Fruit fly (Drosophila melanogaster) whole organism, embryonic: ENCODE data around the gene Kdsr.

ENCODE experiments used
- Ada2b ChIP-seq: fragments of 200-800 bp; sonication (Bioruptor generic); IDR thresholded peaks from 2 replicates; pipeline ENCODE4 v1.3.6; 2022; ENCODE audit warnings: missing biosample characterization, missing genetic modification characterization
- Adf1 ChIP-seq: fragments of 200-800 bp; sonication (Bioruptor generic); IDR thresholded peaks from 2 replicates; pipeline ENCODE4 v1.3.6; 2022; ENCODE audit warnings: missing biosample characterization, missing genetic modification characterization
- Aef1 ChIP-seq: fragments of 200-800 bp; sonication (Bioruptor generic); IDR thresholded peaks from 3 replicates; pipeline ENCODE4 v1.3.6; 2022; ENCODE audit warnings: missing biosample characterization, missing genetic modification characterization
- Atf-2 ChIP-seq: fragments of 200-800 bp; sonication (Bioruptor generic); optimal IDR thresholded peaks from 2 replicates; lab custom pipeline; 2016; ENCODE audit warnings: missing biosample characterization, missing genetic modification characterization
- B-H2 ChIP-seq: fragments of 200-800 bp; sonication (Bioruptor generic); optimal IDR thresholded peaks from 2 replicates; lab custom pipeline; 2018; ENCODE audit warnings: missing biosample characterization, mild to moderate bottlenecking, missing genetic modification characterization
- BEAF-32 ChIP-seq: fragments of 200-800 bp; sonication (Bioruptor generic); optimal IDR thresholded peaks from 3 replicates; lab custom pipeline; 2017; ENCODE audit warnings: missing biosample characterization, missing genetic modification characterization, mild to moderate bottlenecking, moderate library complexity, missing genetic modification reagents
- CG11504 ChIP-seq: fragments of 200-800 bp; sonication (Bioruptor generic); optimal IDR thresholded peaks from 3 replicates; lab custom pipeline; 2019; ENCODE audit warnings: missing biosample characterization, mild to moderate bottlenecking, missing genetic modification characterization, moderate library complexity
- CG14441 ChIP-seq: fragments of 200-800 bp; sonication (Bioruptor generic); IDR thresholded peaks from 2 replicates; pipeline ENCODE4 v1.3.6; 2022; ENCODE audit warnings: missing biosample characterization, missing genetic modification characterization
- CG15011 ChIP-seq: fragments of 200-800 bp; sonication (Bioruptor generic); optimal IDR thresholded peaks from 3 replicates; lab custom pipeline; 2018; ENCODE audit warnings: missing biosample characterization, mild to moderate bottlenecking, missing genetic modification characterization
- CG15073 ChIP-seq: fragments of 200-800 bp; sonication (Bioruptor generic); optimal IDR thresholded peaks from 2 replicates; lab custom pipeline; 2016; ENCODE audit warnings: missing biosample characterization, missing genetic modification characterization
- CG15269 ChIP-seq: fragments of 200-800 bp; sonication (Bioruptor generic); optimal IDR thresholded peaks from 2 replicates; lab custom pipeline; 2018; ENCODE audit warnings: missing biosample characterization, mild to moderate bottlenecking, missing genetic modification characterization, moderate library complexity
- CG15601 ChIP-seq: fragments of 200-800 bp; sonication (Bioruptor generic); optimal IDR thresholded peaks from 3 replicates; lab custom pipeline; 2019; ENCODE audit warnings: missing biosample characterization, mild to moderate bottlenecking, missing genetic modification characterization, moderate library complexity
- CG17612 ChIP-seq: fragments of 200-800 bp; sonication (Bioruptor generic); IDR thresholded peaks from 2 replicates; pipeline ENCODE4 v1.3.6; 2022; ENCODE audit warnings: missing biosample characterization, missing genetic modification characterization
- CG2129 ChIP-seq: fragments of 200-800 bp; sonication (Bioruptor generic); IDR thresholded peaks from 2 replicates; pipeline ENCODE4 v1.3.6; 2022; ENCODE audit warnings: missing biosample characterization, missing genetic modification characterization; ENCODE audit not compliant: partially characterized antibody
- CG2678 ChIP-seq: fragments of 200-800 bp; sonication (Bioruptor generic); optimal IDR thresholded peaks from 3 replicates; lab custom pipeline; 2019; ENCODE audit warnings: missing biosample characterization, mild to moderate bottlenecking, missing genetic modification characterization, moderate library complexity
- CG30431 ChIP-seq: fragments of 200-800 bp; sonication (Bioruptor generic); optimal IDR thresholded peaks from 2 replicates; lab custom pipeline; 2017; ENCODE audit warnings: missing biosample characterization, missing genetic modification characterization
- CG3065 ChIP-seq: fragments of 200-800 bp; sonication (Bioruptor generic); optimal IDR thresholded peaks from 2 replicates; lab custom pipeline; 2016; ENCODE audit warnings: missing biosample characterization, missing genetic modification characterization
- CG31441 ChIP-seq: fragments of 200-800 bp; sonication (Bioruptor generic); IDR thresholded peaks from 2 replicates; pipeline ENCODE4 v1.3.6; 2022; ENCODE audit warnings: missing biosample characterization, missing genetic modification characterization
- CG3163 ChIP-seq: fragments of 200-800 bp; sonication (Bioruptor generic); optimal IDR thresholded peaks from 3 replicates; lab custom pipeline; 2016; ENCODE audit warnings: missing biosample characterization, missing genetic modification characterization
- CG3995 ChIP-seq: fragments of 200-800 bp; sonication (Bioruptor generic); optimal IDR thresholded peaks from 3 replicates; lab custom pipeline; 2016; ENCODE audit warnings: missing biosample characterization, missing genetic modification characterization
- CG6254 ChIP-seq: fragments of 200-800 bp; sonication (Bioruptor generic); optimal IDR thresholded peaks from 3 replicates; lab custom pipeline; 2017; ENCODE audit warnings: mild to moderate bottlenecking, missing biosample characterization, missing genetic modification reagents, missing genetic modification characterization
- CG7372 ChIP-seq: fragments of 200-800 bp; sonication (Bioruptor generic); IDR thresholded peaks from 2 replicates; pipeline ENCODE4 v1.3.6; 2022; ENCODE audit warnings: missing biosample characterization, missing genetic modification characterization
- CG7745 ChIP-seq: fragments of 200-800 bp; sonication (Bioruptor generic); optimal IDR thresholded peaks from 2 replicates; lab custom pipeline; 2018; ENCODE audit warnings: missing biosample characterization, mild to moderate bottlenecking, missing genetic modification characterization, moderate library complexity
- CG8388 ChIP-seq: fragments of 200-800 bp; sonication (Bioruptor generic); optimal IDR thresholded peaks from 2 replicates; lab custom pipeline; 2019; ENCODE audit warnings: missing biosample characterization, mild to moderate bottlenecking, missing genetic modification characterization, moderate library complexity
- Dbx ChIP-seq: fragments of 200-800 bp; sonication (Bioruptor generic); IDR thresholded peaks from 3 replicates; pipeline ENCODE4 v1.3.6; 2022; ENCODE audit warnings: missing biosample characterization, missing genetic modification characterization
- Dek ChIP-seq: fragments of 200-800 bp; sonication (Bioruptor generic); optimal IDR thresholded peaks from 3 replicates; lab custom pipeline; 2019; ENCODE audit warnings: missing biosample characterization, mild to moderate bottlenecking, missing genetic modification characterization, moderate library complexity
- Dp ChIP-seq: fragments of 200-800 bp; sonication (Bioruptor generic); optimal IDR thresholded peaks from 2 replicates; lab custom pipeline; 2018; ENCODE audit warnings: missing biosample characterization, mild to moderate bottlenecking, missing genetic modification characterization, moderate library complexity
- Ets65A ChIP-seq: fragments of 200-800 bp; sonication (Bioruptor generic); peaks from one replicate; lab custom pipeline; 2016; ENCODE audit warnings: missing biosample characterization, missing genetic modification characterization
- HHEX ChIP-seq: fragments of 200-800 bp; sonication (Bioruptor generic); optimal IDR thresholded peaks from 3 replicates; lab custom pipeline; 2017; ENCODE audit warnings: missing biosample characterization, mild to moderate bottlenecking, missing genetic modification characterization, missing genetic modification reagents
- Hmr ChIP-seq: fragments of 200-800 bp; sonication (Bioruptor generic); optimal IDR thresholded peaks from 3 replicates; lab custom pipeline; 2017; ENCODE audit warnings: mild to moderate bottlenecking, missing biosample characterization, missing genetic modification reagents, missing genetic modification characterization
- MBD-R2 ChIP-seq: fragments of 200-800 bp; sonication (Bioruptor generic); IDR thresholded peaks from 2 replicates; pipeline ENCODE4 v1.3.6; 2022; ENCODE audit warnings: missing biosample characterization, missing genetic modification characterization
- Rx ChIP-seq: fragments of 200-800 bp; sonication (Bioruptor generic); IDR thresholded peaks from 2 replicates; pipeline ENCODE4 v1.3.6; 2022; ENCODE audit warnings: missing biosample characterization, missing genetic modification characterization
- Stat92E ChIP-seq, 3 experiments: fragments of >200 bp in 2 of 3; fragments of 200-800 bp in 1 of 3; sonication (Bioruptor generic) in 1 of 3; optimal IDR thresholded peaks; 2 replicates each; lab custom pipeline; 2017 to 2019; ENCODE audit warnings: missing biosample characterization in 3 of 3, missing genetic modification characterization in 3 of 3, mild to moderate bottlenecking in 1 of 3, moderate library complexity in 1 of 3
- YL-1 ChIP-seq: fragments of 200-800 bp; sonication (Bioruptor generic); optimal IDR thresholded peaks from 3 replicates; lab custom pipeline; 2017; ENCODE audit warnings: missing biosample characterization, mild to moderate bottlenecking, missing genetic modification characterization
- ase ChIP-seq: fragments of 200-800 bp; sonication (Bioruptor generic); IDR thresholded peaks from 3 replicates; pipeline ENCODE4 v1.3.6; 2022; ENCODE audit warnings: missing biosample characterization, missing genetic modification characterization
- cato ChIP-seq: fragments of 200-800 bp; sonication (Bioruptor generic); optimal IDR thresholded peaks from 2 replicates; lab custom pipeline; 2016; ENCODE audit warnings: missing biosample characterization, missing genetic modification characterization, borderline replicate concordance
- chif ChIP-seq, 2 experiments: fragments of 200-800 bp; sonication (Bioruptor generic); optimal IDR thresholded peaks; 3 replicates each; lab custom pipeline; 2016; ENCODE audit warnings: missing biosample characterization in 2 of 2, missing genetic modification characterization in 2 of 2
- en ChIP-seq: fragments of 200-800 bp; sonication (Bioruptor generic); optimal IDR thresholded peaks from 2 replicates; lab custom pipeline; 2016; ENCODE audit warnings: missing biosample characterization, missing genetic modification characterization
- gcm2 ChIP-seq: fragments of 200-800 bp; sonication (Bioruptor generic); optimal IDR thresholded peaks from 2 replicates; lab custom pipeline; 2016; ENCODE audit warnings: missing biosample characterization, missing genetic modification characterization
- gt ChIP-seq: fragments of 200-800 bp; sonication (Bioruptor generic); IDR thresholded peaks from 2 replicates; pipeline ENCODE4 v1.3.6; 2022; ENCODE audit warnings: missing biosample characterization, missing genetic modification characterization
- hth ChIP-seq: fragments of >200 bp; optimal IDR thresholded peaks from 2 replicates; lab custom pipeline; 2017; ENCODE audit warnings: inconsistent platforms
- lbe ChIP-seq: fragments of 200-800 bp; sonication (Bioruptor generic); optimal IDR thresholded peaks from 2 replicates; lab custom pipeline; 2016; ENCODE audit warnings: missing biosample characterization, mild to moderate bottlenecking, missing genetic modification characterization
- lola ChIP-seq, 3 experiments: fragments of >200 bp in 2 of 3; fragments of 200-800 bp in 1 of 3; sonication (Bioruptor generic) in 1 of 3; optimal IDR thresholded peaks; 2 replicates each; lab custom pipeline; 2017 to 2019; ENCODE audit warnings: missing biosample characterization in 3 of 3, missing genetic modification characterization in 3 of 3, mild to moderate bottlenecking in 1 of 3, moderate library complexity in 1 of 3
- otp ChIP-seq: fragments of 200-800 bp; sonication (Bioruptor generic); IDR thresholded peaks from 3 replicates; pipeline ENCODE4, ENCODE4 v1.3.6; 2022; ENCODE audit warnings: missing biosample characterization, missing genetic modification characterization
- sna ChIP-seq: fragments of 200-800 bp; sonication (Bioruptor generic); IDR thresholded peaks from 2 replicates; pipeline ENCODE4 v1.3.6; 2022; ENCODE audit warnings: missing biosample characterization, missing genetic modification characterization; ENCODE audit not compliant: partially characterized antibody
- sqz ChIP-seq: fragments of 200-800 bp; sonication (Bioruptor generic); optimal IDR thresholded peaks from 3 replicates; lab custom pipeline; 2018; ENCODE audit warnings: missing biosample characterization, mild to moderate bottlenecking, missing genetic modification characterization
- stwl ChIP-seq: fragments of 200-800 bp; sonication (Bioruptor generic); optimal IDR thresholded peaks from 3 replicates; lab custom pipeline; 2018; ENCODE audit warnings: missing biosample characterization, mild to moderate bottlenecking, missing genetic modification characterization, moderate library complexity
- tup ChIP-seq: fragments of 200-800 bp; sonication (Bioruptor generic); optimal IDR thresholded peaks from 2 replicates; lab custom pipeline; 2016; ENCODE audit warnings: missing biosample characterization, mild to moderate bottlenecking, missing genetic modification characterization, moderate library complexity

The Kdsr gene

DNA sequence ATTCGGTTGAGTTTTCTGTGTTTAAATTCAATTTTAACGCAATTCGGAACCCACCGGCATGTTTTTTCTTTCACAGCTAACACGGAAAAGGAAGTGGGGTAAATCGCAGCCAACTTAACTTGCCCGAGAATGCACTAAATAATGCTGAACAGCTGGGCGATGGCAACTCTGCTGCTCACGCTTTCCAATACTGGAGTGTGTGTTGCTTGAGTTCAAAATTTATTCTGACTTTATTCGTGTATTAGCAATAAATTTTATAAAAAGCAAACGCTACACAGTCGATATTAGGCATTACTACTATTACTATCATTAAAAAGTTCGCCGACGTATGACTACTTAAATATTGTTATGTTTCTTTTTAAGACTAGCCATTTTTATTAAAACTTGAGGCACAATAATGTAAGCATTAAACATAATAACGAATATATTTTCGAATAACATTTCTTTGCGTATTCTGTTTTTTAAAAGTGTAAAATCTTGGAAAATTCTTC lies 14.9 kb downstream of the Kdsr start, which contains the start of the genes RpS27 and Nup37 (continued):
- no peak for TF ChIP-seq sna (GFP tag; lab: Robert Waterston, UW)
- TF ChIP-seq lbe = peak; percentile 91
- peak; percentile 98 for TF ChIP-seq ase (GFP tag; lab: Robert Waterston, UW)
- TF ChIP-seq CG31441 (GFP tag; lab: Robert Waterston, UW) = peak; percentile 98
- TF ChIP-seq Ada2b = peak; percentile 87

DNA sequence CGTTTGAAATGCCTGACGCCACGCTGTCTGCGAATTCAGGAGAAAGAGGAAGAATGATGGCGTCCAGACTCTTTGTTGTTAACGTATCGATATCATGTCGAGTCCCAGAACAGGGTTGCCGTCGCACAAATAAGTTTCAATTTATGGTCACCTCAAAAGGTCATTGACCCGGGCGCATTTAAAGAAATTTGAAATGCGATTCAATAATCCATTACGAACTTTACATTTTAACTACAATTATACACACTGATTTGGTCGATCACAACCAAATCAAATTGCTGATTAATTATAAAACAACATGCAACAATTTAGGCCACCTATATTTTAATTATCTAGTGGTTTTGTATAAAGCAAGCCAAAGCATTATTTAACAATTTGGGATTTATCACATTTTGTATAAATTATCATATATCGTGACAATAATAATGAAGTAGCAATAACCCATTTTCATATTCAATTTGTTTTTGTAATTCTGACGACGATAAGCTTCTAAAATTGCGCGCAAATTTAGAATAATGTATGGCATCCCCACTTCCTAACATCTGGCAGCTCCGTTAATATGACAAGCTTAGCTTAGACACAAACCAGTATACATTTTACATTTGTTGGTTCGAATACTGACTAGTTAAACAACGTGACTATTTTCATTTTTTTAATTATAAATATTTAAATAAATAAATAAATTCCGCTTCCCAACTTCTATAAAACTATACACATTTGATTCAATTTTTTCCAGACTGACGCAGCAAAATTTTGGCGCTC lies 17.1 kb downstream of the Kdsr start, which contains the start of gene bam:
bam (minus strand) TSS at position 58 of the 762 bp plus-strand sequence.
- TF ChIP-seq gcm2 (GFP tag; lab: Kevin White, UChicago) = no peak
- no peak for TF ChIP-seq CG15073 (GFP tag; lab: Kevin White, UChicago)
- TF ChIP-seq Ets65A = no peak
- TF ChIP-seq CG6254 = no peak
- TF ChIP-seq CG11504 (tag; lab: Kevin White, UChicago) = no peak
- no peak for TF ChIP-seq en (GFP tag; lab: Kevin White, UChicago)
- no peak for TF ChIP-seq CG7372 (GFP tag; lab: Robert Waterston, UW)
- TF ChIP-seq Aef1 (GFP tag; lab: Robert Waterston, UW) = peak; percentile 14; the same call in 1 of the 3 replicates
- peak; percentile 97 for TF ChIP-seq Dp (GFP tag; lab: Kevin White, UChicago)
- TF ChIP-seq HHEX (GFP tag; lab: Kevin White, UChicago) = no peak
- TF ChIP-seq Dbx (GFP tag; lab: Robert Waterston, UW) = no peak
- peak; percentile 45 for TF ChIP-seq Dek (tag; lab: Kevin White, UChicago)
- peak; percentile 24 for TF ChIP-seq BEAF-32 (GFP tag; lab: Kevin White, UChicago)
- peak; percentile 58 for TF ChIP-seq B-H2 (GFP tag; lab: Kevin White, UChicago)
- TF ChIP-seq lola (GFP tag; optimal IDR thresholded peaks at IDR 0.05; lab: Kevin White, UChicago) = no peak
- no peak for TF ChIP-seq CG14441 (GFP tag; lab: Robert Waterston, UW)
- no peak for TF ChIP-seq Rx (GFP tag; lab: Robert Waterston, UW)
- TF ChIP-seq CG3065 (GFP tag; lab: Kevin White, UChicago) = no peak
- no peak for TF ChIP-seq tup (GFP tag; lab: Kevin White, UChicago)
- no peak for TF ChIP-seq MBD-R2
- no peak for TF ChIP-seq CG30431 (GFP tag; lab: Kevin White, UChicago)
- no peak for TF ChIP-seq chif (GFP tag; optimal IDR thresholded peaks at IDR 0.05; lab: Kevin White, UChicago)
- no peak for TF ChIP-seq sqz (GFP tag; lab: Kevin White, UChicago)
- no peak for TF ChIP-seq CG8388
- no peak for TF ChIP-seq CG2678
- TF ChIP-seq CG2129 (GFP tag; lab: Robert Waterston, UW) = no peak
- no peak for TF ChIP-seq CG3163 (GFP tag; lab: Kevin White, UChicago)
- peak; percentile 22 for TF ChIP-seq CG15601
- no peak for TF ChIP-seq gt
- no peak for TF ChIP-seq CG15011
- TF ChIP-seq cato (GFP tag; lab: Kevin White, UChicago) = no peak
- no peak for TF ChIP-seq Adf1 (GFP tag; lab: Robert Waterston, UW)
- no peak for TF ChIP-seq hth (lab: Kevin White, UChicago)
- TF ChIP-seq Hmr (GFP tag; lab: Kevin White, UChicago) = peak; percentile 59
- peak; percentile 83 for TF ChIP-seq stwl (tag; lab: Kevin White, UChicago)
- peak; percentile 38 for TF ChIP-seq CG3995 (GFP tag; lab: Kevin White, UChicago)
- no peak for TF ChIP-seq otp (GFP tag; lab: Robert Waterston, UW)
- TF ChIP-seq CG7745 (tag; lab: Kevin White, UChicago) = no peak
- no peak for TF ChIP-seq CG17612 (GFP tag; lab: Robert Waterston, UW)
- TF ChIP-seq CG15269 (tag; lab: Kevin White, UChicago) = no peak
- no peak for TF ChIP-seq Atf-2 (GFP tag; lab: Kevin White, UChicago)
- peak; percentile 18 for TF ChIP-seq YL-1 (GFP tag; lab: Kevin White, UChicago)
- TF ChIP-seq Stat92E (GFP tag; optimal IDR thresholded peaks at IDR 0.05; lab: Kevin White, UChicago) = no peak
